Fruit fly (Drosophila melanogaster) whole organism, pupa: ENCODE results near the gene Rcd-1.

Experiments
- CG10348 ChIP-seq: fragments of 200-800 bp; sonication (Bioruptor generic); IDR thresholded peaks from 2 replicates; pipeline ENCODE4 v1.3.6; 2022; ENCODE audit warnings: missing biosample characterization, missing genetic modification characterization
- CG12605 ChIP-seq: fragments of 200-800 bp; sonication (Bioruptor generic); IDR thresholded peaks from 2 replicates; pipeline ENCODE4 v1.3.6; 2022; ENCODE audit warnings: missing biosample characterization, missing genetic modification characterization
- CG13204 ChIP-seq: fragments of 200-800 bp; sonication (Bioruptor generic); optimal IDR thresholded peaks from 2 replicates; lab custom pipeline; 2018; ENCODE audit warnings: missing biosample characterization, mild to moderate bottlenecking, missing genetic modification characterization, moderate library complexity
- CG14655 ChIP-seq: fragments of 200-800 bp; sonication (Bioruptor generic); optimal IDR thresholded peaks from 3 replicates; lab custom pipeline; 2017; ENCODE audit warnings: mild to moderate bottlenecking, missing biosample characterization, missing genetic modification reagents, missing genetic modification characterization
- CG15710 ChIP-seq: fragments of 200-800 bp; sonication (Bioruptor generic); optimal IDR thresholded peaks from 2 replicates; lab custom pipeline; 2018; ENCODE audit warnings: missing biosample characterization, mild to moderate bottlenecking, missing genetic modification characterization, moderate library complexity
- CG17806 ChIP-seq: fragments of 200-800 bp; sonication (Bioruptor generic); optimal IDR thresholded peaks from 2 replicates; lab custom pipeline; 2018; ENCODE audit warnings: missing biosample characterization, mild to moderate bottlenecking, missing genetic modification characterization, moderate library complexity
- CG32121 ChIP-seq: fragments of 200-800 bp; sonication (Bioruptor generic); IDR thresholded peaks from 2 replicates; pipeline ENCODE4 v1.3.6; 2022; ENCODE audit warnings: missing biosample characterization, missing genetic modification characterization
- CG34367 ChIP-seq: fragments of 200-800 bp; sonication (Bioruptor generic); optimal IDR thresholded peaks from 2 replicates; lab custom pipeline; 2018; ENCODE audit warnings: missing biosample characterization, mild to moderate bottlenecking, missing genetic modification characterization
- CG4496 ChIP-seq: fragments of 200-800 bp; sonication (Bioruptor generic); IDR thresholded peaks from 3 replicates; pipeline ENCODE4 v1.3.6; 2022; ENCODE audit warnings: missing biosample characterization, missing genetic modification characterization
- CG8159 ChIP-seq: fragments of 200-800 bp; sonication (Bioruptor generic); optimal IDR thresholded peaks from 3 replicates; lab custom pipeline; 2018; ENCODE audit warnings: missing biosample characterization, mild to moderate bottlenecking, missing genetic modification characterization, moderate library complexity
- CG8301 ChIP-seq: fragments of 200-800 bp; sonication (Bioruptor generic); optimal IDR thresholded peaks from 2 replicates; lab custom pipeline; 2018; ENCODE audit warnings: missing biosample characterization, mild to moderate bottlenecking, missing genetic modification characterization
- CG9948 ChIP-seq: fragments of 200-800 bp; sonication (Bioruptor generic); optimal IDR thresholded peaks from 2 replicates; lab custom pipeline; 2018; ENCODE audit warnings: missing biosample characterization, mild to moderate bottlenecking, missing genetic modification characterization, moderate library complexity
- EcR ChIP-seq: fragments of 200-800 bp; sonication (Bioruptor generic); optimal IDR thresholded peaks from 3 replicates; lab custom pipeline; 2019; ENCODE audit warnings: missing biosample characterization, missing genetic modification characterization, mild to moderate bottlenecking, moderate library complexity, missing genetic modification reagents
- Pif1A ChIP-seq: fragments of 200-800 bp; sonication (Bioruptor generic); optimal IDR thresholded peaks from 3 replicates; lab custom pipeline; 2016; ENCODE audit warnings: missing biosample characterization, missing genetic modification characterization

dm6 chrX:19592309-19592708 is 46.3 kb upstream of the Rcd-1 start, which contains the start of gene CG14205:
- TF ChIP-seq CG8159 (tag; lab: Kevin White, UChicago): no peak
- TF ChIP-seq CG12605 (GFP tag; lab: Robert Waterston, UW): no peak
- no peak for TF ChIP-seq CG8301 (tag; lab: Kevin White, UChicago)
- no peak for TF ChIP-seq CG17806 (tag; lab: Kevin White, UChicago)
- TF ChIP-seq CG9948 (tag; lab: Kevin White, UChicago): no peak
- TF ChIP-seq CG13204 (GFP tag; lab: Kevin White, UChicago): no peak
- TF ChIP-seq CG15710: no peak
- TF ChIP-seq CG34367 (tag; lab: Kevin White, UChicago): no peak
- no peak for TF ChIP-seq CG32121 (GFP tag; lab: Robert Waterston, UW)
- TF ChIP-seq CG10348: no peak
- TF ChIP-seq CG4496 (GFP tag; lab: Robert Waterston, UW): no peak
- TF ChIP-seq CG14655 (GFP tag; lab: Kevin White, UChicago): no peak
- no peak for TF ChIP-seq EcR (GFP tag; lab: Kevin White, UChicago)
- TF ChIP-seq Pif1A (GFP tag; lab: Kevin White, UChicago): no peak
